Fruit fly (Drosophila melanogaster): ENCODE data around the gene CG10077.

- TF ChIP-seq psq (optimal IDR thresholded peaks at IDR 0.05) (no peak), Sin3A (optimal IDR thresholded peaks at IDR 0.05) (no peak), Myc (optimal IDR thresholded peaks at IDR 0.05) (no peak), ttk (optimal IDR thresholded peaks at IDR 0.05) (no peak), insv (optimal IDR thresholded peaks at IDR 0.05) (no peak), h (optimal IDR thresholded peaks at IDR 0.05) (no peak)
Measured at dm6 chr3L:6990288-6990687, 34.6 kb upstream of the CG10077 start, which contains the start of gene bin.
